Fruit fly (Drosophila melanogaster): ENCODE results near the gene CG33301.
A peak's percentile ranks its signal among the peaks of the same experiment; 100 is the strongest.

Gene CG33301

dm6 chr2L:10049280-10049679 lies at the start of gene CG33301:
Gene CG33301, plus strand, starts transcription at chr2L:10049580.
- TF ChIP-seq exex (tag; optimal IDR thresholded peaks at IDR 0.05): peak; percentile 33
- TF ChIP-seq Ets97D (GFP tag; optimal IDR thresholded peaks at IDR 0.05): no peak

dm6 chr2L:10002408-10003358 lies 46.7 kb upstream of the CG33301 start, which contains the start of the genes CG31875 and SoYb:
Gene CG31875, minus strand, starts transcription at chr2L:10002736.
Gene SoYb, minus strand, starts transcription at chr2L:10002736.
- TF ChIP-seq Eip74EF (GFP tag; optimal IDR thresholded peaks at IDR 0.05) (peak in 1 of 2 experiments; percentile 25), seq (GFP tag; IDR thresholded peaks at IDR 0.05) (no peak), gcm2 (GFP tag; optimal IDR thresholded peaks at IDR 0.05) (no peak), bab2 (GFP tag; optimal IDR thresholded peaks at IDR 0.05) (no peak), Hmx (GFP tag; optimal IDR thresholded peaks at IDR 0.05) (no peak), CG9727 (GFP tag; optimal IDR thresholded peaks at IDR 0.05) (no peak), CG33557 (GFP tag; optimal IDR thresholded peaks at IDR 0.05) (no peak), CG10321 (GFP tag; IDR thresholded peaks at IDR 0.05) (no peak), CG18764 (GFP tag; optimal IDR thresholded peaks at IDR 0.05) (no peak), fd102C (GFP tag; optimal IDR thresholded peaks at IDR 0.05) (no peak), CG8765 (GFP tag; IDR thresholded peaks at IDR 0.05) (no peak), Med (GFP tag) (peak; percentile 13), cg (GFP tag; optimal IDR thresholded peaks at IDR 0.05) (peak; percentile 39), so (GFP tag; IDR thresholded peaks at IDR 0.05) (no peak), Dad (GFP tag; optimal IDR thresholded peaks at IDR 0.05) (no peak), CG2199 (GFP tag; IDR thresholded peaks at IDR 0.05) (0 out of 3 replicates have a peak, but pooled peaks have one; percentile 65), lbe (GFP tag; optimal IDR thresholded peaks at IDR 0.05) (no peak), Tbp (GFP tag; optimal IDR thresholded peaks at IDR 0.05) (no peak), ewg (GFP tag; optimal IDR thresholded peaks at IDR 0.05) (no peak), CG17328 (GFP tag; IDR thresholded peaks at IDR 0.05) (0 out of 2 replicates have a peak, but pooled peaks have one; percentile 9), Ets97D (GFP tag; optimal IDR thresholded peaks at IDR 0.05) (peak; percentile 9), crol (GFP tag; IDR thresholded peaks at IDR 0.05) (no peak), CG8924 (tag; optimal IDR thresholded peaks at IDR 0.05) (no peak), salm (tag; optimal IDR thresholded peaks at IDR 0.05) (no peak), E2f2 (GFP tag; IDR thresholded peaks at IDR 0.05) (0 out of 2 replicates have a peak, but pooled peaks have one; percentile 34), PHDP (tag; optimal IDR thresholded peaks at IDR 0.05) (no peak), Ets65A (GFP tag) (peak; percentile 87), CG7987 (GFP tag; optimal IDR thresholded peaks at IDR 0.05) (peak; percentile 29), Kr (GFP tag; optimal IDR thresholded peaks at IDR 0.05) (peak; percentile 39), gce (GFP tag; IDR thresholded peaks at IDR 0.05) (no peak), Dref (GFP tag; IDR thresholded peaks at IDR 0.05) (peak; percentile 51), HmgD (GFP tag; optimal IDR thresholded peaks at IDR 0.05) (no peak), nom (GFP tag; optimal IDR thresholded peaks at IDR 0.05) (no peak), dm (GFP tag; optimal IDR thresholded peaks at IDR 0.05) (no peak), kni (GFP tag; optimal IDR thresholded peaks at IDR 0.05) (no peak), Myb (GFP tag; optimal IDR thresholded peaks at IDR 0.05) (no peak), stc (GFP tag; IDR thresholded peaks at IDR 0.05) (no peak), abd-A (tag; optimal IDR thresholded peaks at IDR 0.05) (no peak), esg (GFP tag; conservative IDR thresholded peaks at IDR 0.05) (no peak), CG11398 (GFP tag; optimal IDR thresholded peaks at IDR 0.05) (no peak), CG2116 (GFP tag; optimal IDR thresholded peaks at IDR 0.05) (no peak), CG30431 (GFP tag; optimal IDR thresholded peaks at IDR 0.05) (no peak), CG9817 (tag; optimal IDR thresholded peaks at IDR 0.05) (no peak), ems (GFP tag; optimal IDR thresholded peaks at IDR 0.05) (no peak), corto (GFP tag; optimal IDR thresholded peaks at IDR 0.05) (peak; percentile 5), CG8359 (GFP tag; optimal IDR thresholded peaks at IDR 0.05; ENCODE audit: borderline replicate concordance) (no peak)

Measured in whole organism, embryonic.